Worm (Caenorhabditis elegans) whole organism, L4 larva: Measurements from ENCODE around the gene pals-33.

Experiments
- D1046.2 ChIP-seq: fragments of 200-800 bp; sonication (Bioruptor generic); IDR thresholded peaks from 2 replicates; pipeline ENCODE4 v1.3.6; 2022; ENCODE audit warnings: missing genetic modification characterization, missing compliant biosample characterization
- F37D6.2 ChIP-seq: sonication (generic microtip); optimal IDR thresholded peaks from 2 replicates; lab custom pipeline; 2016; ENCODE audit warnings: mild to moderate bottlenecking, missing genetic modification characterization, missing compliant biosample characterization
- F49E8.2 ChIP-seq: sonication (generic microtip); optimal IDR thresholded peaks from 2 replicates; lab custom pipeline; 2016; ENCODE audit warnings: missing compliant biosample characterization, mild to moderate bottlenecking, missing genetic modification characterization, borderline replicate concordance
- Y105C5A.15 ChIP-seq: fragments of 200-800 bp; sonication (Bioruptor generic); IDR thresholded peaks from 2 replicates; pipeline ENCODE4 v1.3.6; 2022; ENCODE audit warnings: missing genetic modification characterization, missing compliant biosample characterization
- Y48G9A.11 ChIP-seq: fragments of 200-800 bp; sonication (Bioruptor generic); IDR thresholded peaks from 2 replicates; pipeline ENCODE4 v1.3.6; 2022; ENCODE audit warnings: missing genetic modification reagents, missing genetic modification characterization, missing compliant biosample characterization
- Y5F2A.4 ChIP-seq: fragments of 200-800 bp; sonication (Bioruptor generic); optimal IDR thresholded peaks from 2 replicates; lab custom pipeline; 2018; ENCODE audit warnings: mild to moderate bottlenecking, missing genetic modification characterization, missing compliant biosample characterization
- ZK337.2 ChIP-seq: fragments of 200-800 bp; sonication (Bioruptor generic); IDR thresholded peaks from 2 replicates; pipeline ENCODE4 v1.3.6; 2022; ENCODE audit warnings: missing genetic modification reagents, missing genetic modification characterization, missing compliant biosample characterization
- ZK546.5 ChIP-seq, 2 experiments: sonication (generic microtip); optimal IDR thresholded peaks; 2 replicates each; lab custom pipeline; 2017; ENCODE audit warnings: missing biosample characterization in 2 of 2, missing genetic modification characterization in 2 of 2
- aly-2 ChIP-seq: sonication (generic microtip); optimal IDR thresholded peaks from 2 replicates; lab custom pipeline; 2018; ENCODE audit warnings: missing biosample characterization, missing genetic modification characterization
- ama-1 ChIP-seq: fragments of 150-350 bp; optimal IDR thresholded peaks from 2 replicates; lab custom pipeline; 2014; ENCODE audit warnings: inconsistent platforms, mixed read lengths
- arid-1 ChIP-seq: fragments of 200-800 bp; sonication (Bioruptor generic); conservative IDR thresholded peaks from 2 replicates; pipeline ENCODE4 v1.3.6; 2022; ENCODE audit warnings: missing genetic modification reagents, missing genetic modification characterization, missing compliant biosample characterization
- attf-4 ChIP-seq: sonication (generic microtip); optimal IDR thresholded peaks from 3 replicates; lab custom pipeline; 2017; ENCODE audit warnings: missing biosample characterization, missing genetic modification characterization
- ceh-44 ChIP-seq: fragments of 200-800 bp; sonication (Bioruptor generic); IDR thresholded peaks from 2 replicates; pipeline ENCODE4 v1.3.6; 2022; ENCODE audit warnings: missing genetic modification reagents, missing genetic modification characterization, missing compliant biosample characterization
- ceh-82 ChIP-seq: sonication (generic microtip); optimal IDR thresholded peaks from 2 replicates; lab custom pipeline; 2017; ENCODE audit warnings: missing biosample characterization, missing genetic modification characterization
- ces-1 ChIP-seq: fragments of 150-350 bp; sonication (generic microtip); optimal IDR thresholded peaks from 4 replicates; lab custom pipeline; 2014; ENCODE audit warnings: missing biosample characterization, missing genetic modification reagents, missing genetic modification characterization
- cey-2 ChIP-seq: sonication (generic microtip); optimal IDR thresholded peaks from 3 replicates; lab custom pipeline; 2017; ENCODE audit warnings: missing genetic modification characterization, mild to moderate bottlenecking, missing compliant biosample characterization, antibody characterized with exemption, borderline replicate concordance; ENCODE audit not compliant: insufficient read depth
- daf-12 ChIP-seq: fragments of 150-350 bp; optimal IDR thresholded peaks from 2 replicates; lab custom pipeline; 2014; ENCODE audit warnings: missing biosample characterization, missing genetic modification reagents, missing genetic modification characterization
- daf-16 ChIP-seq, 3 experiments: sonication (generic microtip); optimal IDR thresholded peaks; 2 replicates each; lab custom pipeline; 2016 to 2017; ENCODE audit warnings: missing genetic modification characterization in 3 of 3, missing genetic modification reagents in 3 of 3, mild to moderate bottlenecking in 2 of 3, missing compliant biosample characterization in 2 of 3, missing biosample characterization in 1 of 3, moderate library complexity in 1 of 3
- daf-19 ChIP-seq: fragments of 200-800 bp; sonication (Bioruptor generic); conservative IDR thresholded peaks from 2 replicates; pipeline ENCODE4 v1.3.6; 2022; ENCODE audit warnings: missing genetic modification characterization, missing compliant biosample characterization
- duxl-1 ChIP-seq: sonication (generic microtip); optimal IDR thresholded peaks from 2 replicates; lab custom pipeline; 2016; ENCODE audit warnings: mild to moderate bottlenecking, missing genetic modification characterization, moderate library complexity, missing compliant biosample characterization; ENCODE audit not compliant: poor library complexity
- dve-1 ChIP-seq: sonication (generic microtip); optimal IDR thresholded peaks from 2 replicates; lab custom pipeline; 2017; ENCODE audit warnings: antibody characterized with exemption, mild to moderate bottlenecking, missing genetic modification characterization, missing compliant biosample characterization; ENCODE audit not compliant: insufficient read depth
- egl-43 ChIP-seq: fragments of 200-800 bp; sonication (Bioruptor generic); IDR thresholded peaks from 2 replicates; pipeline ENCODE4 v1.3.6; 2022; ENCODE audit warnings: missing genetic modification reagents, missing genetic modification characterization, missing compliant biosample characterization
- fkh-10 ChIP-seq: fragments of 150-350 bp; optimal IDR thresholded peaks from 2 replicates; lab custom pipeline; 2014; ENCODE audit warnings: missing biosample characterization, missing genetic modification reagents, missing genetic modification characterization
- fos-1 ChIP-seq: fragments of 150-350 bp; optimal IDR thresholded peaks from 2 replicates; lab custom pipeline; 2014; ENCODE audit warnings: missing biosample characterization, missing genetic modification characterization
- hlh-11 ChIP-seq: fragments of 200-800 bp; sonication (Bioruptor generic); optimal IDR thresholded peaks from 2 replicates; lab custom pipeline; 2018; ENCODE audit warnings: mild to moderate bottlenecking, missing genetic modification characterization, missing compliant biosample characterization
- hlh-30 ChIP-seq: sonication (generic microtip); optimal IDR thresholded peaks from 2 replicates; lab custom pipeline; 2017; ENCODE audit warnings: antibody characterized with exemption, mild to moderate bottlenecking, missing genetic modification characterization, missing compliant biosample characterization; ENCODE audit not compliant: insufficient read depth
- hmg-1.1 ChIP-seq: fragments of 200-800 bp; sonication (Bioruptor generic); IDR thresholded peaks from 2 replicates; pipeline ENCODE4 v1.3.6; 2022; ENCODE audit warnings: missing genetic modification reagents, missing genetic modification characterization, missing compliant biosample characterization
- lsy-2 ChIP-seq, 2 experiments: fragments of 150-350 bp in 1 of 2; sonication (generic microtip) in 1 of 2; optimal IDR thresholded peaks; 2 replicates each; lab custom pipeline; 2014 to 2017; ENCODE audit warnings: missing biosample characterization in 2 of 2, missing genetic modification characterization in 2 of 2
- madf-5 ChIP-seq, 2 experiments: fragments of 200-800 bp; sonication (Bioruptor generic); IDR thresholded peaks; 2 replicates each; pipeline ENCODE4 v1.3.6; 2022; ENCODE audit warnings: missing compliant biosample characterization in 2 of 2, missing genetic modification characterization in 2 of 2
- mdl-1 ChIP-seq, 2 experiments: fragments of 150-350 bp in 1 of 2; sonication (generic microtip) in 1 of 2; optimal IDR thresholded peaks; 2 replicates each; lab custom pipeline; 2014 to 2017; ENCODE audit warnings: missing biosample characterization in 2 of 2, missing genetic modification characterization in 2 of 2
- mep-1 ChIP-seq: fragments of 150-350 bp; sonication (generic microtip); optimal IDR thresholded peaks from 3 replicates; lab custom pipeline; 2014; ENCODE audit warnings: missing biosample characterization, missing genetic modification characterization
- mes-2 ChIP-seq: sonication (generic microtip); optimal IDR thresholded peaks from 2 replicates; lab custom pipeline; 2016; ENCODE audit warnings: missing genotype, mild to moderate bottlenecking, missing genetic modification characterization, missing compliant biosample characterization; ENCODE audit not compliant: poor library complexity, severe bottlenecking
- mxl-3 ChIP-seq: fragments of 200-800 bp; sonication (Bioruptor generic); optimal IDR thresholded peaks from 2 replicates; lab custom pipeline; 2018; ENCODE audit warnings: mild to moderate bottlenecking, missing genetic modification characterization, missing compliant biosample characterization
- nhr-111 ChIP-seq: fragments of 200-800 bp; sonication (Bioruptor generic); optimal IDR thresholded peaks from 2 replicates; lab custom pipeline; 2018; ENCODE audit warnings: mild to moderate bottlenecking, missing genetic modification characterization, missing compliant biosample characterization
- nhr-28 ChIP-seq: fragments of 150-350 bp; optimal IDR thresholded peaks from 2 replicates; lab custom pipeline; 2014; ENCODE audit warnings: missing biosample characterization, missing genetic modification characterization
- nhr-48 ChIP-seq: sonication (generic microtip); optimal IDR thresholded peaks from 2 replicates; lab custom pipeline; 2016; ENCODE audit warnings: mild to moderate bottlenecking, missing genetic modification characterization, missing compliant biosample characterization
- nhr-6 ChIP-seq: fragments of 150-350 bp; optimal IDR thresholded peaks from 2 replicates; lab custom pipeline; 2014; ENCODE audit warnings: missing biosample characterization, missing genetic modification characterization
- nhr-76 ChIP-seq: fragments of 150-350 bp; optimal IDR thresholded peaks from 2 replicates; lab custom pipeline; 2014; ENCODE audit warnings: missing biosample characterization, missing genetic modification characterization
- pha-4 ChIP-seq, 2 experiments: fragments of 150-350 bp in 1 of 2; fragments of 200-800 bp in 1 of 2; sonication (Bioruptor generic) in 1 of 2; IDR thresholded peaks in 1 of 2; optimal IDR thresholded peaks in 1 of 2; 2 replicates each; pipeline versions ENCODE4 v1.3.6 to Lab custom; 2014 to 2022; ENCODE audit warnings: missing genetic modification characterization in 2 of 2, missing genetic modification reagents in 2 of 2, missing biosample characterization in 1 of 2, missing compliant biosample characterization in 1 of 2
- php-3 ChIP-seq: fragments of 200-800 bp; sonication (Bioruptor generic); IDR thresholded peaks from 2 replicates; pipeline ENCODE4 v1.3.6; 2022; ENCODE audit warnings: missing genetic modification reagents, missing genetic modification characterization, missing compliant biosample characterization
- set-16 ChIP-seq: fragments of 200-800 bp; sonication (Bioruptor generic); IDR thresholded peaks from 2 replicates; pipeline ENCODE4 v1.3.6; 2022; ENCODE audit warnings: missing genetic modification reagents, missing genetic modification characterization, missing compliant biosample characterization
- skn-1 ChIP-seq: fragments of 150-350 bp; optimal IDR thresholded peaks from 2 replicates; lab custom pipeline; 2014; ENCODE audit warnings: missing biosample characterization, missing genetic modification characterization
- tra-1 ChIP-seq: fragments of 200-800 bp; sonication (Bioruptor generic); IDR thresholded peaks from 2 replicates; pipeline ENCODE4 v1.3.6; 2022; ENCODE audit warnings: missing genetic modification reagents, missing genetic modification characterization, missing compliant biosample characterization
- unc-39 ChIP-seq: sonication (generic microtip); optimal IDR thresholded peaks from 2 replicates; lab custom pipeline; 2017; ENCODE audit warnings: missing biosample characterization, missing genetic modification characterization
- vab-7 ChIP-seq: fragments of 200-800 bp; sonication (Bioruptor generic); IDR thresholded peaks from 2 replicates; pipeline ENCODE4 v1.3.6; 2022; ENCODE audit warnings: missing genetic modification reagents, missing genetic modification characterization, missing compliant biosample characterization
- zip-2 ChIP-seq: fragments of 150-350 bp; optimal IDR thresholded peaks from 2 replicates; lab custom pipeline; 2014; ENCODE audit warnings: missing biosample characterization, missing genetic modification characterization

pals-33 gene

DNA sequence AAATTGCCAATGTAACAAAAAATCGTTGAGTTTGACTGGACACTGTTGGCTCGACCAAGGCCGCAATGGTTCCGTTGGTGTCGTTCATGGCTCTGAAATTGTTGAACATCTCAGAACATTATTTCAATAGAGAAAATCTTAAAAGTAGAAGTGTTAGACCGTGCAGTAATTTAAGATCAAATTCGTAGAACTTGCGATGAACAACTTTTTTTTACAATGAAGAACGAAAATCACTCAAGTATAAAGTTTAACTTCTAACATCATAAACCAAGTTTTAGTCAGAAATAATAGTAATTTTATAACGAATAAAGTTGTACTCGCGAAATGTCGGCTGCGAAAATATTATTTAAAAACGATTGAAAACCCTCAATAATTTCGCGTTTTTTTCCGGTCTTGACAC is 36.1 kb upstream of the pals-33 start, which contains the start of gene srx-41:
srx-41 (minus strand) TSS at position 101 of the 400 bp plus-strand sequence.
- TF ChIP-seq lsy-2 (tag; optimal IDR thresholded peaks at IDR 0.05; lab: Kevin White, UChicago), result no peak
- TF ChIP-seq mes-2, result no peak
- no peak for TF ChIP-seq unc-39
- TF ChIP-seq hmg-1.1 (GFP tag; lab: Robert Waterston, UW), result no peak
- TF ChIP-seq daf-19 (GFP tag; lab: Robert Waterston, UW), result no peak
- no peak for TF ChIP-seq mxl-3 (GFP tag; lab: Kevin White, UChicago)

DNA sequence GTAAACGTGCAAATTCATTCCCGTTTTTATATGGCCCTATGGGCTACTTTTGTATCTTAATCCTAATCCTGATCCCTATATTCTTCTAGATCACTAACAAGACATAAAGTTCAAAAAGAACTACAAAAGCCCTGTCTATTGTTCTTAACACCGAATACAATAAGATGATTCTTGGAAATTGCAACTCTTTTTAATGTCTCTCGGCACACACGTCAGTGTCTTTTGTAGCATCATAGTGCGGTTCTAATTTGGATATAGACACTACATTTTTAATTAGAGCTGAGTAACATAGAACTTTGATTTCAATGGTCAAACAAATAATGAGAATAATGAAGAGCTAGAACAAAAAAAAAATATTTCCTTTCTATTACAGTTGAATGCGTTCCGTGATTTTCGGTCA is 33.3 kb upstream of the pals-33 start:
- TF ChIP-seq fkh-10 (GFP tag; lab: Kevin White, UChicago) (no peak), ama-1 (no peak), zip-2 (tag; lab: Kevin White, UChicago) (no peak), nhr-111 (GFP tag; lab: Kevin White, UChicago) (no peak), fos-1 (tag; lab: Kevin White, UChicago) (no peak), set-16 (GFP tag; lab: Robert Waterston, UW) (no peak), dve-1 (no peak), aly-2 (no peak), hmg-1.1 (GFP tag; lab: Robert Waterston, UW) (no peak)
- TF ChIP-seq, all 104 proteins: peak for 0

DNA sequence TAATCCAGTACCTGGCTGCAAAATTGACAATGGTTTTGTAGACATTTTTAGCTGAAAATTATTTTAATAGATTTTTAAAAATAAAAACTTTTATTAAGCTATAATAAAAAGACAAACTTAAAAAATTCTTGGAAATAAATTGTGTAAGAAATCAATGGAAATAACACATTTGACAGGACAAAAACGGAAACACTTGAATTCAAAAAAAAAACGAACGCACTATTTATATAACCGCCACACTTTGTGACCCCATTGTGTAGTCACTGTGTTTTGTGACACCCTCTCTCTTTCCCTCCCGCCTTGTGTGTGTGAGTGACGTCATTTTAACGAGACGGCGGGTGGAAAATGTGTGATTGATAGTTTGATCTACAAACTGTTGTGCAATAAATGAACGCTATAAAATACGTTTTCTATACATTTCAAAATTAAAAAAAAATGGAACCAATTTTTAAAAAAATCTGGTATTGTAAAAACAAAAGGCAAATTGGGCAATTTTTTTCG is 28.9 kb upstream of the pals-33 start, which contains the start of gene F59B1.8:
F59B1.8 (minus strand) TSS at position 51 of the 501 bp plus-strand sequence.
- TF ChIP-seq vab-7 (GFP tag; lab: Robert Waterston, UW) (no peak), F37D6.2 (tag; lab: Kevin White, UChicago) (no peak), ces-1 (no peak), fos-1 (tag; lab: Kevin White, UChicago) (no peak), nhr-6 (tag; lab: Kevin White, UChicago) (peak; percentile 36), php-3 (GFP tag; lab: Robert Waterston, UW) (peak; percentile 92), ZK546.5 (tag; optimal IDR thresholded peaks at IDR 0.05; lab: Kevin White, UChicago) (no peak), nhr-28 (tag; lab: Kevin White, UChicago) (peak; percentile 100), ZK337.2 (GFP tag; lab: Robert Waterston, UW) (no peak), ceh-44 (no peak), daf-16 (GFP tag; optimal IDR thresholded peaks at IDR 0.05; lab: Kevin White, UChicago) (peak in 1 of 2 experiments; percentile 48), daf-16 (tag; optimal IDR thresholded peaks at IDR 0.05; lab: Kevin White, UChicago) (peak; percentile 89), Y5F2A.4 (GFP tag; lab: Kevin White, UChicago) (no peak), cey-2 (tag; lab: Kevin White, UChicago) (peak; percentile 31), mep-1 (tag; lab: Kevin White, UChicago) (peak; percentile 88), Y105C5A.15 (GFP tag; lab: Robert Waterston, UW) (no peak), mdl-1 (tag; optimal IDR thresholded peaks at IDR 0.05; lab: Kevin White, UChicago) (peak; percentile 29 to 87), skn-1 (tag; lab: Kevin White, UChicago) (no peak), madf-5 (GFP tag; IDR thresholded peaks at IDR 0.05; lab: Robert Waterston, UW) (no peak), D1046.2 (no peak), duxl-1 (tag; lab: Kevin White, UChicago) (peak; percentile 46), pha-4 (GFP tag; IDR thresholded peaks at IDR 0.05; lab: Robert Waterston, UW) (0 out of 2 replicates have a peak, but pooled peaks have one; percentile 32), pha-4 (tag; optimal IDR thresholded peaks at IDR 0.05; lab: Kevin White, UChicago) (peak; percentile 95), attf-4 (tag; lab: Kevin White, UChicago) (no peak), hlh-11 (tag; lab: Kevin White, UChicago) (peak; percentile 93), Y48G9A.11 (GFP tag; lab: Robert Waterston, UW) (no peak), hlh-30 (peak; percentile 77), ceh-82 (tag; lab: Kevin White, UChicago) (no peak), egl-43 (no peak), zip-2 (tag; lab: Kevin White, UChicago) (peak; percentile 76), nhr-48 (tag; lab: Kevin White, UChicago) (peak; percentile 93), F49E8.2 (tag; lab: Kevin White, UChicago) (no peak), tra-1 (GFP tag; lab: Robert Waterston, UW) (peak; percentile 75), daf-12 (tag; lab: Kevin White, UChicago) (no peak), nhr-76 (tag; lab: Kevin White, UChicago) (peak; percentile 60), arid-1 (no peak)
